Fruit fly (Drosophila melanogaster) whole organism, prepupa: ENCODE results near the gene Sfp24Ba.

Experiments used
- CG10669 ChIP-seq: fragments of 200-800 bp; sonication (Bioruptor generic); optimal IDR thresholded peaks from 3 replicates; lab custom pipeline; 2018; ENCODE audit warnings: missing biosample characterization, mild to moderate bottlenecking, missing genetic modification characterization, moderate library complexity
- CG11762 ChIP-seq: fragments of 200-800 bp; sonication (Bioruptor generic); optimal IDR thresholded peaks from 3 replicates; lab custom pipeline; 2016; ENCODE audit warnings: missing biosample characterization, missing genetic modification characterization; ENCODE audit not compliant: insufficient read depth
- CG11902 ChIP-seq: fragments of 200-800 bp; sonication (Bioruptor generic); optimal IDR thresholded peaks from 3 replicates; lab custom pipeline; 2016; ENCODE audit warnings: missing biosample characterization, missing genetic modification characterization
- CG15336 ChIP-seq: fragments of 200-800 bp; sonication (Bioruptor generic); IDR thresholded peaks from 2 replicates; pipeline ENCODE4 v1.3.6; 2022; ENCODE audit warnings: missing biosample characterization, missing genetic modification characterization
- CG1621 ChIP-seq: fragments of 200-800 bp; sonication (Bioruptor generic); optimal IDR thresholded peaks from 3 replicates; lab custom pipeline; 2018; ENCODE audit warnings: missing biosample characterization, mild to moderate bottlenecking, missing genetic modification characterization
- CG16779 ChIP-seq: fragments of 200-800 bp; sonication (Bioruptor generic); optimal IDR thresholded peaks from 3 replicates; lab custom pipeline; 2017; ENCODE audit warnings: missing biosample characterization, mild to moderate bottlenecking, missing genetic modification characterization
- CG32006 ChIP-seq: fragments of 200-800 bp; sonication (Bioruptor generic); optimal IDR thresholded peaks from 3 replicates; lab custom pipeline; 2017; ENCODE audit warnings: missing biosample characterization, mild to moderate bottlenecking, missing genetic modification characterization
- CG34406 ChIP-seq: fragments of 200-800 bp; sonication (Bioruptor generic); optimal IDR thresholded peaks from 3 replicates; lab custom pipeline; 2016; ENCODE audit warnings: missing biosample characterization, missing genetic modification characterization
- CG6163 ChIP-seq: fragments of 200-800 bp; sonication (Bioruptor generic); IDR thresholded peaks from 3 replicates; pipeline ENCODE4 v1.3.6; 2022; ENCODE audit warnings: missing biosample characterization, missing genetic modification characterization
- CG6276 ChIP-seq: fragments of 200-800 bp; sonication (Bioruptor generic); optimal IDR thresholded peaks from 2 replicates; lab custom pipeline; 2017; ENCODE audit warnings: missing biosample characterization, mild to moderate bottlenecking, missing genetic modification characterization
- CG6792 ChIP-seq: fragments of 200-800 bp; sonication (Bioruptor generic); optimal IDR thresholded peaks from 3 replicates; lab custom pipeline; 2016; ENCODE audit warnings: missing biosample characterization, missing genetic modification characterization
- CG8119 ChIP-seq: fragments of 200-800 bp; sonication (Bioruptor generic); IDR thresholded peaks from 3 replicates; pipeline ENCODE4 v1.3.6; 2022; ENCODE audit warnings: missing biosample characterization, missing genetic modification characterization
- CG9139 ChIP-seq: fragments of 200-800 bp; sonication (Bioruptor generic); optimal IDR thresholded peaks from 3 replicates; lab custom pipeline; 2017; ENCODE audit warnings: missing biosample characterization, mild to moderate bottlenecking, missing genetic modification characterization
- Eip75B ChIP-seq: fragments of 200-800 bp; sonication (Bioruptor generic); optimal IDR thresholded peaks from 3 replicates; lab custom pipeline; 2016; ENCODE audit warnings: missing biosample characterization, missing genetic modification characterization
- Eip78C ChIP-seq: fragments of 200-800 bp; sonication (Bioruptor generic); peaks from one replicate; lab custom pipeline; 2016; ENCODE audit warnings: missing biosample characterization, missing genetic modification characterization
- Ets21C ChIP-seq: fragments of 200-800 bp; sonication (Bioruptor generic); optimal IDR thresholded peaks from 3 replicates; lab custom pipeline; 2016; ENCODE audit warnings: missing biosample characterization, missing genetic modification characterization
- Gug ChIP-seq: fragments of 200-800 bp; sonication (Bioruptor generic); IDR thresholded peaks from 2 replicates; pipeline ENCODE4 v1.3.6; 2022; ENCODE audit warnings: missing biosample characterization, missing genetic modification characterization
- Hr38 ChIP-seq: sonication (Bioruptor generic); optimal IDR thresholded peaks from 2 replicates; lab custom pipeline; 2016; ENCODE audit warnings: missing biosample characterization, missing genetic modification characterization
- Hr4 ChIP-seq: fragments of 200-800 bp; sonication (Bioruptor generic); optimal IDR thresholded peaks from 3 replicates; lab custom pipeline; 2016; ENCODE audit warnings: missing biosample characterization, missing genetic modification characterization
- Lpt ChIP-seq: fragments of 200-800 bp; sonication (Bioruptor generic); optimal IDR thresholded peaks from 3 replicates; lab custom pipeline; 2016; ENCODE audit warnings: missing biosample characterization, missing genetic modification characterization
- OdsH ChIP-seq: fragments of 200-800 bp; sonication (Bioruptor generic); optimal IDR thresholded peaks from 3 replicates; lab custom pipeline; 2016; ENCODE audit warnings: missing biosample characterization, missing genetic modification characterization
- Smox ChIP-seq: fragments of 200-800 bp; sonication (Bioruptor generic); optimal IDR thresholded peaks from 3 replicates; lab custom pipeline; 2016; ENCODE audit warnings: missing biosample characterization, missing genetic modification characterization
- Sox102F ChIP-seq: fragments of 200-800 bp; sonication (Bioruptor generic); optimal IDR thresholded peaks from 2 replicates; lab custom pipeline; 2016; ENCODE audit warnings: missing biosample characterization, mild to moderate bottlenecking, missing genetic modification characterization
- Sox14 ChIP-seq: fragments of 200-800 bp; sonication (Bioruptor generic); optimal IDR thresholded peaks from 3 replicates; lab custom pipeline; 2016; ENCODE audit warnings: missing biosample characterization, missing genetic modification characterization
- achi ChIP-seq: fragments of 200-800 bp; sonication (Bioruptor generic); optimal IDR thresholded peaks from 3 replicates; lab custom pipeline; 2016; ENCODE audit warnings: missing biosample characterization, missing genetic modification characterization
- acj6 ChIP-seq: fragments of 200-800 bp; sonication (Bioruptor generic); optimal IDR thresholded peaks from 3 replicates; lab custom pipeline; 2016; ENCODE audit warnings: missing biosample characterization, missing genetic modification characterization
- cyc ChIP-seq: fragments of 200-800 bp; sonication (Bioruptor generic); optimal IDR thresholded peaks from 3 replicates; lab custom pipeline; 2016; ENCODE audit warnings: missing biosample characterization, missing genetic modification characterization
- eg ChIP-seq: fragments of 200-800 bp; sonication (Bioruptor generic); IDR thresholded peaks from 3 replicates; pipeline ENCODE4 v1.3.6; 2022; ENCODE audit warnings: missing biosample characterization, missing genetic modification characterization
- esn ChIP-seq: fragments of 200-800 bp; sonication (Bioruptor generic); optimal IDR thresholded peaks from 2 replicates; lab custom pipeline; 2016; ENCODE audit warnings: missing biosample characterization, mild to moderate bottlenecking, missing genetic modification characterization, moderate library complexity
- fd59A ChIP-seq: fragments of 200-800 bp; sonication (Bioruptor generic); optimal IDR thresholded peaks from 2 replicates; lab custom pipeline; 2017; ENCODE audit warnings: missing biosample characterization, mild to moderate bottlenecking, missing genetic modification characterization, missing genetic modification reagents
- lz ChIP-seq: fragments of 200-800 bp; sonication (Bioruptor generic); optimal IDR thresholded peaks from 3 replicates; lab custom pipeline; 2016; ENCODE audit warnings: missing biosample characterization, missing genetic modification characterization
- net ChIP-seq: fragments of 200-800 bp; sonication (Bioruptor generic); optimal IDR thresholded peaks from 3 replicates; lab custom pipeline; 2016; ENCODE audit warnings: missing biosample characterization, missing genetic modification characterization
- pdm3 ChIP-seq: fragments of 200-800 bp; sonication (Bioruptor generic); optimal IDR thresholded peaks from 3 replicates; lab custom pipeline; 2016; ENCODE audit warnings: missing biosample characterization, missing genetic modification characterization
- spab ChIP-seq: fragments of 200-800 bp; sonication (Bioruptor generic); optimal IDR thresholded peaks from 2 replicates; lab custom pipeline; 2017; ENCODE audit warnings: missing biosample characterization, mild to moderate bottlenecking, missing genetic modification characterization, missing genetic modification reagents
- svp ChIP-seq: fragments of 200-800 bp; sonication (Bioruptor generic); peaks from one replicate; lab custom pipeline; 2016; ENCODE audit warnings: missing biosample characterization, missing genetic modification characterization
- topi ChIP-seq: fragments of 200-800 bp; sonication (Bioruptor generic); optimal IDR thresholded peaks from 3 replicates; lab custom pipeline; 2016; ENCODE audit warnings: missing biosample characterization, missing genetic modification characterization
- vri ChIP-seq: fragments of 200-800 bp; sonication (Bioruptor generic); optimal IDR thresholded peaks from 3 replicates; lab custom pipeline; 2016; ENCODE audit warnings: missing biosample characterization, mild to moderate bottlenecking, missing genetic modification characterization

Sfp24Ba gene

DNA sequence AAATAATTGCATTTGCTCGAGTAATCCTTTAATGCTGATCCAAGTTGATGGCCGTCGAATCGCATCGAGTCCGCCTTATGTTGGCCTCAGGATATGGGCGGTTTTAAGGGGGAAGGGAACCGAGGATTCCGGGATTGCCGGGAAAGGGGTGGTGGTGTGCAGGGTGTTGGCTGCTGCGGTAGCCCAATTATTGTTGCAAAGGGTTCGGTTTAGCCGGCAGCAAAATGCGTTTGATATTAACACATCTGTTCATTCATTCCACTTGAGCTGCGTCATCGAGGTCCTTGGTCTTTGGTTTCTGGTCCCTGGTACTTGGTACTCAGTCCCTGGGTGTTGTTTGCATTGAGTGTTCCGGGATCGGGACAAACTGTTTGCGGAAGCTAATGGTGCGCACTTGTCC, 13.0 kb upstream of the Sfp24Ba start:
- TF ChIP-seq CG6276 (GFP tag; lab: Kevin White, UChicago) (no peak), eg (no peak), CG11902 (GFP tag; lab: Kevin White, UChicago) (no peak), CG8119 (GFP tag; lab: Robert Waterston, UW) (no peak), Hr4 (GFP tag; lab: Kevin White, UChicago) (no peak), net (no peak), vri (no peak), fd59A (GFP tag; lab: Kevin White, UChicago) (no peak), Eip75B (GFP tag; lab: Kevin White, UChicago) (no peak), CG6792 (GFP tag; lab: Kevin White, UChicago) (no peak), Sox102F (GFP tag; lab: Kevin White, UChicago) (no peak), pdm3 (GFP tag; lab: Kevin White, UChicago) (no peak), achi (no peak), Ets21C (GFP tag; lab: Kevin White, UChicago) (no peak), CG32006 (no peak), CG16779 (tag; lab: Kevin White, UChicago) (no peak), CG10669 (no peak)

DNA sequence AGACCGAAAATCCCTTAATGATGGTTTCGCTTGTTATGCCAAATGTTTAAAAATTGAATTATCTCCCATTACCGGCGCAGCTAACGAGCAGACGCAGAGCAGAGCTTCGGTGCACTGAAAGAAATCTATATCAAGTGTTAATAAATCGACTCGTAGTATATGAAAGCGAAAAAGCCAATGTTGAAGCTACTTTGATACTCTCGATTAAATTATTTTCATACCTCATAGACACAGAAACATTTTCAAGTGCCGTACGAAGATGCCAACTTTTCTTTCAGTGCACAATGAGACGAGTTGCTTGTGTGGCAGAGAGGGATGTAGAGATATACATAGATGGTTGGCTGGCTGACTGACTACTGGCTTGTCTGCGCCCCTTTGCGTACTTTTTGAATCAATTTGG, 7.4 kb upstream of the Sfp24Ba start:
- TF ChIP-seq svp (GFP tag; lab: Kevin White, UChicago): peak; percentile 29
- no peak for TF ChIP-seq esn (GFP tag; lab: Kevin White, UChicago)
- TF ChIP-seq CG9139 (GFP tag; lab: Kevin White, UChicago): no peak
- TF ChIP-seq cyc (GFP tag; lab: Kevin White, UChicago): no peak
- TF ChIP-seq, all 60 proteins: peak for 1

DNA sequence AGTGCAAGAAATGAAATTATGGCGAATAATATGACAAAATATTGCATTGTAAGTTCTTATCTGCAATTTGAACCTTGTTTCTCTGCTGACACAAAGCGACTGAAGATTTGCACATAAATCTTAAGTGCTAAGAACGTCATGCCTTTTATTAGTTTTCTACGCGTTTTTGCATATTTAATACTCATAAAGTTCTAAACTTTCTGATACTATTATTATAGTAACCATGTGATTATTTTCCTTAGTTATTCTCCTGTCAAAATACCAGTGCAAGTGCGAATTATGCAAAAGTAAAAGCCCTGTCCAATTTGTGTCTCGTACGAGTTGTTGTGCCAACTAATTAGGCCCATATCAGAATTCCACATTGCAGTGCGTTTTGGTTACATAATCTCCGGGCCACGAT, 2.1 kb upstream of the Sfp24Ba start, which contains the start of gene Sfp24Bc:
Gene Sfp24Bc (minus strand): TSS at position 101 of the 400 bp plus-strand sequence.
- TF ChIP-seq svp (GFP tag; lab: Kevin White, UChicago) (peak; percentile 40), OdsH (GFP tag; lab: Kevin White, UChicago) (no peak), spab (no peak)

DNA sequence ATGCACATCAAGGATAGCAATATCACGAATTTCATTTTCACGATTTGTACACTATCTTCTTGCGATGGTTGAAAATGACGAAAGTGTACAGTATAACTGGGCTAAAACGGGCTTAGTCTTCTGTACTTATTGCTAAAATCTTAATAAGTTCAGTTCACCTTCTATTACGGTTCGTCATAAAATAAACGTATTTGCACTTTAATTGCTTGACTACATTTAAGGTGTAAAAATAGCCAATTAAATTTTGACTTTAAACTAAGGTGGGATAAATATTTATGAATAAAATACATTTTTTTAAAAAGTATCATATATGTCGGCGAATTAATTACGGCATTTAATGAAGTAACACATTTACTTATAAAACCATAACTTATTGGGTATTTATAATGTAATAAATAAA, 1.3 kb upstream of the Sfp24Ba start, which contains the start of gene Sfp24Bb:
Gene Sfp24Bb (minus strand): TSS at position 101 of the 400 bp plus-strand sequence.
- TF ChIP-seq Hr4 (GFP tag; lab: Kevin White, UChicago) (no peak), CG34406 (no peak)

DNA sequence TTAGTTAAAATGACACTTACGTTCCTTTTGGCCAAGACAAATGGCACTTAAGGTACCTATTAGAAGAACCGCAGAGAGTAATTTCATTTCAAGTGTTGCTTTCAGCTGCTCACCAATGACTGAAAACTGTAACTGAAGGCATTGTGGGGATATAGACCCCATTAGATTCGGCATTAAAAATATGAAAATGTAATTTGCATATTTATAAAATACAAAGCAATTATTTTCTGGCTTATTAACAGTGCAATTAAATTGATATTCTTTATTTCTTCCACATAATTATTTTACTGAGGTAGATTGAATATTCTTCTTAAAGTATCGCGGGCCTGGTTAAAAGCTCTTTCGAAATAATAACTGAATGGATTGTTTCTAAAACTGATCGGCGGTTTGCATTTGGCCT, 683 bp upstream of the Sfp24Ba start, which contains the start of gene Sfp24Bd:
Gene Sfp24Bd (minus strand): TSS at position 101 of the 400 bp plus-strand sequence.
- no peak for TF ChIP-seq topi (GFP tag; lab: Kevin White, UChicago)
- no peak for TF ChIP-seq Sox14 (GFP tag; lab: Kevin White, UChicago)
- no peak for TF ChIP-seq CG8119 (GFP tag; lab: Robert Waterston, UW)

DNA sequence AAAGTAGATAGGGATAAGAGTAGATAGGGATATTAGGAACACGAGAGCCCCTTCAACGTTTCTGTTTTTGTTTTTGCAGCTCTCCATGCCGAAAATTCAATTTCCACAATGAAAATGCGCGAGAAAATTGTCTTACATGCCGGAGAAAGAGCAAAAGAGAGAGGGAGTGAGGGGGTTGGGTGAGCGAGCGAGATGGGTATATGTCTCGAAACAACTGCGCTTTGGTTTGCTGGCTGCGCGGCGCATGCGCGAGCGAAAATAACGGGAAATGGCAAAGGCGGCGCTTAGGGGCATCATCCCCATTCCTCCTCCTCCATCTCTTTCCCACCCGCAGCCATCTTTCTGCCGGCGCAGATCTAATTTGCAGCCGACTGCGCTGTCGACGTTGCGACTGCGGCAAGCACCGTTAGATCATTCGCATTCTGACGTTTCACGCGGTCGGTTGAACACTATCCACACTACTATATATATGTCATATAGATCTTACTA, 6.0 kb downstream of the Sfp24Ba start, which contains the start of gene Drgx:
Gene Drgx (plus strand): TSS at position 439 of the 489 bp plus-strand sequence.
- TF ChIP-seq CG6163 (GFP tag; lab: Robert Waterston, UW) (0 out of 3 replicates have a peak, but pooled peaks have one; percentile 11), esn (GFP tag; lab: Kevin White, UChicago) (no peak)

DNA sequence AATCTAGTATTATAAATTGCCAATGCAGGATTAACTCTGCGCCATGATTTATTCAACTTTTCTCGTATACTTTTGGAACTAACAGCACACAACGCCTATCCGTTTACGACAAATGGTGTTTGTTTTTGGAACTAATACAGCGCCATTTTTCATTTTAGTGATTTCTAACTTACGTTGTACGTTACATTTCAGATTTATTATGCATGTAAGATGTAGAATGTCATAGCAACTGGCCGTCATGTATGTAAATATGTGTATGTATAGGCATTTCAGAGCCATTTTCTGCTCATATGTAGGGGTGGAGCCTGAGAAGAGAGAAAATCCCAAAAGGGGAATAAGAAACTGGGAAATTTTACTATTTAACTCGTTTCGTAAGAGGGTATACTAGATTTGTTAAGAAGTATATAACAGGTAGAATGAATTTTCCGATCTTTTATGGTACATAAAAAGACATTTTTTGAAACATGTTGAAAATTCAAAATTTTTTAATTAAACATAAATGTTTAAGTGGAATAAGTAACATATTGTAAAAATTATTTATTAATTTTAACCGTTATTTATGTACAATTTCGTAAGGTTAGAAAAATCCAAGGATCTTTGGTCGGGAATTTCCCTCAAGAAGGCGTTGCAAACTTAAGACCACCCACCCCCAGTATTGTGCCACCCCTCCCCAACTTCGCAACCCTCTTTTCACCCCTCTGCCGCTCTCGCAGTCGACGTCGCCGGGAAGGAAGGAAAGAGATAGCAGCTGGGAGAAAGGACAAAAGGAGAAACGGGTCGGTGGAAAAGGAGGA, 10.8 kb downstream of the Sfp24Ba start:
- TF ChIP-seq CG34406 (no peak), Lpt (GFP tag; lab: Kevin White, UChicago) (peak; percentile 8), Gug (GFP tag; lab: Robert Waterston, UW) (0 out of 2 replicates have a peak, but pooled peaks have one; percentile 8), svp (GFP tag; lab: Kevin White, UChicago) (no peak), achi (peak; percentile 13), CG15336 (GFP tag; lab: Robert Waterston, UW) (peak; percentile 60), lz (GFP tag; lab: Kevin White, UChicago) (peak; percentile 34), CG1621 (tag; lab: Kevin White, UChicago) (no peak), acj6 (GFP tag; lab: Kevin White, UChicago) (peak; percentile 16), Eip78C (peak; percentile 60), fd59A (GFP tag; lab: Kevin White, UChicago) (no peak), OdsH (GFP tag; lab: Kevin White, UChicago) (peak; percentile 18), vri (no peak), Smox (GFP tag; lab: Kevin White, UChicago) (no peak), Eip75B (GFP tag; lab: Kevin White, UChicago) (no peak), Sox14 (GFP tag; lab: Kevin White, UChicago) (no peak), topi (GFP tag; lab: Kevin White, UChicago) (peak; percentile 18), Hr38 (GFP tag; lab: Kevin White, UChicago) (no peak), CG6792 (GFP tag; lab: Kevin White, UChicago) (no peak), CG11762 (GFP tag; lab: Kevin White, UChicago) (no peak)
